Fruit fly (Drosophila melanogaster) whole organism, pupa: Measurements from ENCODE around the gene Ir7b.

Experiments
- CG10348 ChIP-seq: fragments of 200-800 bp; sonication (Bioruptor generic); IDR thresholded peaks from 2 replicates; pipeline ENCODE4 v1.3.6; 2022; ENCODE audit warnings: missing biosample characterization, missing genetic modification characterization
- CG15710 ChIP-seq: fragments of 200-800 bp; sonication (Bioruptor generic); optimal IDR thresholded peaks from 2 replicates; lab custom pipeline; 2018; ENCODE audit warnings: missing biosample characterization, mild to moderate bottlenecking, missing genetic modification characterization, moderate library complexity
- CG32121 ChIP-seq: fragments of 200-800 bp; sonication (Bioruptor generic); IDR thresholded peaks from 2 replicates; pipeline ENCODE4 v1.3.6; 2022; ENCODE audit warnings: missing biosample characterization, missing genetic modification characterization
- CG8159 ChIP-seq: fragments of 200-800 bp; sonication (Bioruptor generic); optimal IDR thresholded peaks from 3 replicates; lab custom pipeline; 2018; ENCODE audit warnings: missing biosample characterization, mild to moderate bottlenecking, missing genetic modification characterization, moderate library complexity
- CG8301 ChIP-seq: fragments of 200-800 bp; sonication (Bioruptor generic); optimal IDR thresholded peaks from 2 replicates; lab custom pipeline; 2018; ENCODE audit warnings: missing biosample characterization, mild to moderate bottlenecking, missing genetic modification characterization
- D1 ChIP-seq: fragments of 200-800 bp; sonication (Bioruptor generic); optimal IDR thresholded peaks from 2 replicates; lab custom pipeline; 2018; ENCODE audit warnings: missing biosample characterization, mild to moderate bottlenecking, missing genetic modification characterization, moderate library complexity
- Ets98B ChIP-seq: fragments of 200-800 bp; sonication (Bioruptor generic); IDR thresholded peaks from 2 replicates; pipeline ENCODE4 v1.3.6; 2022; ENCODE audit warnings: missing biosample characterization, missing genetic modification characterization
- Pif1A ChIP-seq: fragments of 200-800 bp; sonication (Bioruptor generic); optimal IDR thresholded peaks from 3 replicates; lab custom pipeline; 2016; ENCODE audit warnings: missing biosample characterization, missing genetic modification characterization
- Pif1B ChIP-seq: fragments of 200-800 bp; sonication (Bioruptor generic); optimal IDR thresholded peaks from 3 replicates; lab custom pipeline; 2016; ENCODE audit warnings: missing biosample characterization, missing genetic modification characterization
- Snoo ChIP-seq: fragments of 200-800 bp; sonication (Bioruptor generic); optimal IDR thresholded peaks from 3 replicates; lab custom pipeline; 2017; ENCODE audit warnings: missing biosample characterization, mild to moderate bottlenecking, missing genetic modification characterization, inconsistent platforms
- gl ChIP-seq: fragments of 200-800 bp; sonication (Bioruptor generic); optimal IDR thresholded peaks from 2 replicates; lab custom pipeline; 2018; ENCODE audit warnings: missing biosample characterization, mild to moderate bottlenecking, missing genetic modification characterization
- rn ChIP-seq: fragments of 200-800 bp; sonication (Bioruptor generic); IDR thresholded peaks from 2 replicates; pipeline ENCODE4 v1.3.6; 2022; ENCODE audit warnings: missing biosample characterization, missing genetic modification characterization

DNA sequence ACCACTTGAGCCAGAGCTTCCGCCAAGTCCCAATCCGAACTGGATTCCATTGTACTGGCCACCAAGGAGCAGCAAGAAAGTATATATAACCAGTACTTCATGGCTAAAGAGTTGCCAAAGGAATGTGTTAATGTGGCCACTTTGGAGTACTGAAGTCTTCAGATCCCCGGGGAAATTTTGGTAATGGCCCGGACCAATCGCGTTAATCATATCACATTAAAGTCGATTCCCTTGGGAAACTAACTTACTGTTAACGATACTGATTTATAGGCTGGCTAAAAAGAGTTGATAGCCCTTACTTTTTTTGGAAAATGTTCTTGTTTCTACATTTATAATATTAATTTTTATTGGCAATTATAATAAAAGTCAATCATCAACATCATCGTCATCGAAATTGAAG is at the start of gene Ir7b:
- TF ChIP-seq CG8301 (tag; lab: Kevin White, UChicago) (no peak), rn (no peak), CG15710 (tag; lab: Kevin White, UChicago) (no peak), Pif1B (no peak), gl (tag; lab: Kevin White, UChicago) (no peak), CG8159 (no peak), Pif1A (GFP tag; lab: Kevin White, UChicago) (no peak), CG10348 (GFP tag; lab: Robert Waterston, UW) (no peak), Ets98B (no peak), CG32121 (GFP tag; lab: Robert Waterston, UW) (no peak), D1 (no peak), Snoo (tag; lab: Kevin White, UChicago) (no peak)
